Worm (Caenorhabditis elegans): Measurements from ENCODE around the gene hpo-12.

The hpo-12 gene

DNA sequence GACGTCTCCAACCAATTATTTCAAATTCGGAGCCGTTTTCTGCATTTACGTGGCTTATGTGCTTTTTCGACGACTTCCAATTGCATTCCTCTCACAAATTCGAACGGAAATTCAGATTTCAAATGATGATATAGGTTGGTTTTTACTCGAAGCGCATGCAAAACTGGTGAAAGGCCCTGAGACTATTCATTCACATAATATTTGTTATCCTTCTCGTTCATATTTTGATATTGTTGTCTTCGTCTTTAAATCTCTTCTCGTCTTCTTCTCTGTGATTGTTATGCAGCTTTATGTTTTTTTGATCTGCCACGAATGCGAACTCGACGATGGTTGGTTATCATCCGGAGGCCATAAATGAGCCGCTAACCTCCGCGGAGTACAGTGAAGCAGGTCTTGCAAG, at the start of gene hpo-12:
hpo-12 (plus strand) TSS at position 301 of the 400 bp plus-strand sequence.
- no peak for TF ChIP-seq unc-62 (GFP tag; optimal IDR thresholded peaks at IDR 0.05)

DNA sequence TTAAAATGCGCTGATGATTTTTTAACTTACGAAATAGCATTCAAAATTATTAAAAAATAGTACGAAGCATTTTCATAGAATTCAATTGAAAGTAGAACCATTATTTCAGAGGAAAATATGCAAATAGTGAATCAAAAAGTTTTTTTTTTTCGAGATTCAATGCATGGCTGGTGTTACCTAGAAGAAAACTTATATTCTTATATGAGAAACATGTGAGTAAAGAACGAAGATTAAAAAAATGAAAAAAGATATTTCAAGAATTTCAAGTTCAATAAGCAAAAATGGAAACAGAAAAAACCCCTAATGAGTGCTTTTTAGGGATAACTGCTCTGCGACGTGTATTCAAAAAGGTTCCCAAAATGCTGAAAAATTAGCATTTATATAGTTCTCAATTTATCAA, 47.0 kb upstream of the hpo-12 start, which contains the start of gene sre-16:
sre-16 (minus strand) TSS at position 101 of the 400 bp plus-strand sequence.
- no peak for TF ChIP-seq unc-62 (GFP tag; optimal IDR thresholded peaks at IDR 0.05)

- no peak for TF ChIP-seq unc-62 (GFP tag; optimal IDR thresholded peaks at IDR 0.05)
Observed at ce11 chrIV:12238851-12239250, 44.1 kb upstream of the hpo-12 start, which contains the start of gene sre-19. sre-19 (minus strand) TSS chrIV:12238951.

ce11 chrIV:12244706-12245105, 38.3 kb upstream of the hpo-12 start, which contains the start of gene sre-15:
sre-15 (minus strand) TSS chrIV:12244806.
- no peak for TF ChIP-seq unc-62 (GFP tag; optimal IDR thresholded peaks at IDR 0.05)

DNA sequence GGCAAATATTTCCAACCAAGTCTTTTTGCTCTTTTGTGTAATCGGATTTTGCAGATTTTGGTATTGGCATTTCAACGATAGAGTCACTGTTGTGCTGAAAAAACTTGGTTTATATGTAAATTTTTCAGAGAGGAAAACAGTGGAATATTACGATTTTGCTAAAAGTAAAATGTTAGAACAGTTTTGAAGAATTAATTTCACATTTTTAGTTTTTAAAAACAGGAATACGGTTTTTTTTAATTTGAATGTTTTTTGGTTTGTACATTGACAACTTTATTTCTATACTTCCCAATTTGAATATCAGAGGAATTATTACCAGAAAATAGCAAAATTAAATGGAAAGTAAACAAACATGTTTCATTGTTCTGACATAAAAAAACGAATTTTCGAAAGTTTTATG, 30.4 kb upstream of the hpo-12 start, which contains the start of gene dnj-26:
dnj-26 (minus strand) TSS at position 101 of the 400 bp plus-strand sequence.
- TF ChIP-seq unc-62 (GFP tag; optimal IDR thresholded peaks at IDR 0.05): no peak

ce11 chrIV:12259161-12259870, 23.7 kb upstream of the hpo-12 start, which contains the start of gene Y39C12A.9:
Y39C12A.9 (minus strand) TSS chrIV:12259211.
- TF ChIP-seq unc-62 (GFP tag; optimal IDR thresholded peaks at IDR 0.05): no peak

DNA sequence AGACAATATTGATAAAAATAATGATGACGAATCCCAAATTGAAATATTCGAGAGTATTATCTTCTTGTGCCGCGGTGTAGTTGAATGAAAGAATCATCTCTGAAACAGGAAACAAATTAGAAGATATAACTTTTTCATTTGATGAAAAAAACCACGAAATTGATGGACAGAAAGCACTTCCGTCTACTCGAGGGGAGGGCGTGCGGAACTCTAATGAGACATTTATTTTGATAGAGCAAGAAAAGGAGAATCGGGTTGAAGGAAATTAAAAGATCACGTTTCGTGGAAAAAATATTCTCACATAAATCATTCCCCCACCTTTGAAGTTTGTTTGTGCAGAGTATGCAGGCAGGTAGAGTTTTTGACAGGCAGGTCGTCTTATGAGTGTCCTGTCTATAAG, 21.6 kb upstream of the hpo-12 start, which contains the start of gene sre-14:
sre-14 (minus strand) TSS at position 101 of the 400 bp plus-strand sequence.
- TF ChIP-seq unc-62 (GFP tag; optimal IDR thresholded peaks at IDR 0.05): no peak

- TF ChIP-seq unc-62 (GFP tag; optimal IDR thresholded peaks at IDR 0.05): no peak
Observed at ce11 chrIV:12265877-12266276, 17.1 kb upstream of the hpo-12 start.

ce11 chrIV:12268272-12269045, 14.5 kb upstream of the hpo-12 start, which contains the start of the genes ppm-1.H and rpl-34:
ppm-1.H (minus strand) TSS chrIV:12268322.
rpl-34 (plus strand) TSS chrIV:12268995.
- no peak for TF ChIP-seq unc-62 (GFP tag; optimal IDR thresholded peaks at IDR 0.05)

DNA sequence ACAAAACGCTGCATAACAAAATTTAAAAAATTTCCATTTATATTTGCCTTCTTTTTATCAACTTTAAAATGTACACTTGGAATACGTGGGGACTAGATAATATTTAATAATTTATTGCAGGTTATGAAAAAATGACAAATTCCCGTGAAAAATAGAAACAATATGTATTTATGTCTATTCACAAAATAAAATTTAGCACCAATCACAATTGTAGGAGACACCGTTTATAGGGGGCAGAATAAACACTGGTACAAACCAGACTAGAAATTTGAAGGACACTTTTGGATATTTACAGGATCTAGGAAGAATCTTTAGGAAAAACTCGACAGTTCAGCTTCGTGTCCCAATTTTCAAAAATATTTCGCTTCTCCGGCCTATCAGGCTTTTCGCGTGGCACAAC, 12.6 kb upstream of the hpo-12 start, which contains the start of gene C42C1.3:
C42C1.3 (minus strand) TSS at position 101 of the 400 bp plus-strand sequence.
- no peak for TF ChIP-seq unc-62 (GFP tag; optimal IDR thresholded peaks at IDR 0.05)

DNA sequence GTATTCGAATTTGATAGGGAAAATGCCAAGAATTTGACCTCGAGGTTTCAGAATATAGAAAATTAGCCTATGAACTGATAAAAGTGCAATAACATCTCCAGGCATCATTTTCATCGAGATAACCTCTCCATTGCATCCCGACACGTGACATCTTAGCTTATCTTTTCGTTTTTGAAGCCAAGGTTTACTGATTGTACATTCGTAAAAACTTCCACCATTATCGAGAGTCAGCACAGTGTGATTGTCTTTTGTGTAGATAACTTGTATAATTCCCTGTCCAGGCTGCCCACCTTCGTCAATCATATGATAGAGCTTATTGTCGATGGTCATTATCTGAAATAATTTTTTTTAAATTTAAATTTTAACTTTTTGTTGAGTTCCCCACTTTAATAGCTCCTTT, 8.6 kb upstream of the hpo-12 start:
- TF ChIP-seq unc-62 (GFP tag; optimal IDR thresholded peaks at IDR 0.05): no peak

DNA sequence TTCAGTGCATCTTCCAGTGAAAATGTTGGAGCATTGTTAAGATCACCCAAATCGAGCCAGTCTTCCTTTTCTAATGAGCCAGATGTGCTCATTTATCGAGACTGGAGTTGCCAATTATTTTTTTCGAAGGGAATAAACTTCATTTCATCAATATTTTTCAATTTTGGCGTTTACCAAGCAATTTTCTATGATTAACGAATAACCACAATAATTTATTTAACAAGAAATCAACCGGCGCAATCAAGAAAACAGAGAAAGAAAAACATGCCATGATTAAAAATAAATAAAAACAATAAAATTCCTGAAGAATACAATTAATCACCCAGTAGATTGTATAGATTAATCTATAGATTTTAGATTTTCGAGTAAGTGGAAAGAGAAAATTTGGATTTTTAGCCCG, 7.1 kb upstream of the hpo-12 start, which contains the start of gene vps-8:
vps-8 (minus strand) TSS at position 101 of the 400 bp plus-strand sequence.
- no peak for TF ChIP-seq unc-62 (GFP tag; optimal IDR thresholded peaks at IDR 0.05)

DNA sequence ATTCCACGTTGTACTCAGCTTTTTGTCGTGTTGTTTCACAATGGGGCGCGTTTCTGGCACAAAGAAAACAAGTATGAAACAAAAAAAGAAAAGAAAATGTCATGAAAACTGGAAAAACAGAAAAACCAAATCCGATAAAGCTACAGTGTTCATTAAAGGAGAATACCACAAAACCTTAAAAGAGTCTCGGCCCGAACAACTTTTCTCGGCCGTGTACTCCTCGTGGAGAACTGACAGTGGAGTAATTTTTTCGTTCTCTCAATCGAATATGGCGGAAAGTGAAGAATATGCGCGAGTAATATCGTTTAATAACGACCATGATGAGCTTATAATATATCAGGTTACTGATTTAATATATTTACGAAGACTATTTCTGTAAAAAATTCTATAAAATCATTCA, 4.5 kb upstream of the hpo-12 start, which contains the start of the genes tag-335 and vkmt-1:
tag-335 (minus strand) TSS at position 88 of the 400 bp plus-strand sequence.
vkmt-1 (plus strand) TSS at position 219 of the 400 bp plus-strand sequence.
- no peak for TF ChIP-seq unc-62 (GFP tag; optimal IDR thresholded peaks at IDR 0.05)

ce11 chrIV:12279340-12279739, 3.6 kb upstream of the hpo-12 start, which contains the start of gene ltah-1.1:
ltah-1.1 (plus strand) TSS chrIV:12279622.
- TF ChIP-seq unc-62 (GFP tag; optimal IDR thresholded peaks at IDR 0.05): no peak

ce11 chrIV:12282157-12282789, 700 bp upstream of the hpo-12 start, which contains the start of the genes C42C1.12 and C42C1.19:
C42C1.12 (minus strand) TSS chrIV:12282207.
C42C1.19 (plus strand) TSS chrIV:12282739.
- TF ChIP-seq unc-62 (GFP tag; optimal IDR thresholded peaks at IDR 0.05): no peak
